Worm (Caenorhabditis elegans) whole organism, L4 larva: ENCODE results near the gene R31.2.

Experiments
- D1046.2 ChIP-seq: fragments of 200-800 bp; sonication (Bioruptor generic); IDR thresholded peaks from 2 replicates; pipeline ENCODE4 v1.3.6; 2022; ENCODE audit warnings: missing genetic modification characterization, missing compliant biosample characterization
- F10B5.3 ChIP-seq: sonication (generic microtip); optimal IDR thresholded peaks from 2 replicates; lab custom pipeline; 2016; ENCODE audit warnings: mild to moderate bottlenecking, missing genetic modification characterization, missing compliant biosample characterization
- F44E2.7 ChIP-seq: fragments of 200-800 bp; sonication (Bioruptor generic); IDR thresholded peaks from 2 replicates; pipeline ENCODE4 v2.1.2; 2022; ENCODE audit warnings: missing genetic modification characterization, missing compliant biosample characterization
- Y105C5A.15 ChIP-seq: fragments of 200-800 bp; sonication (Bioruptor generic); IDR thresholded peaks from 2 replicates; pipeline ENCODE4 v1.3.6; 2022; ENCODE audit warnings: missing genetic modification characterization, missing compliant biosample characterization
- ama-1 ChIP-seq: fragments of 150-350 bp; optimal IDR thresholded peaks from 2 replicates; lab custom pipeline; 2014; ENCODE audit warnings: inconsistent platforms, mixed read lengths
- attf-4 ChIP-seq: sonication (generic microtip); optimal IDR thresholded peaks from 3 replicates; lab custom pipeline; 2017; ENCODE audit warnings: missing biosample characterization, missing genetic modification characterization
- ceh-20 ChIP-seq: fragments of 200-800 bp; sonication (Bioruptor generic); IDR thresholded peaks from 2 replicates; pipeline ENCODE4 v1.3.6; 2022; ENCODE audit warnings: missing genetic modification reagents, missing genetic modification characterization, missing compliant biosample characterization
- ceh-32 ChIP-seq: sonication (generic microtip); optimal IDR thresholded peaks from 2 replicates; lab custom pipeline; 2016; ENCODE audit warnings: mild to moderate bottlenecking, missing genetic modification characterization, missing compliant biosample characterization; ENCODE audit not compliant: poor library complexity
- ceh-62 ChIP-seq: sonication (generic microtip); optimal IDR thresholded peaks from 2 replicates; lab custom pipeline; 2017; ENCODE audit warnings: missing biosample characterization, missing genetic modification characterization
- ces-1 ChIP-seq: fragments of 150-350 bp; sonication (generic microtip); optimal IDR thresholded peaks from 4 replicates; lab custom pipeline; 2014; ENCODE audit warnings: missing biosample characterization, missing genetic modification reagents, missing genetic modification characterization
- cey-2 ChIP-seq: sonication (generic microtip); optimal IDR thresholded peaks from 3 replicates; lab custom pipeline; 2017; ENCODE audit warnings: missing genetic modification characterization, mild to moderate bottlenecking, missing compliant biosample characterization, antibody characterized with exemption, borderline replicate concordance; ENCODE audit not compliant: insufficient read depth
- ctbp-1 ChIP-seq: fragments of 200-800 bp; sonication (Bioruptor generic); IDR thresholded peaks from 2 replicates; pipeline ENCODE4 v1.3.6; 2022; ENCODE audit warnings: missing genetic modification reagents, missing genetic modification characterization, missing compliant biosample characterization
- daf-19 ChIP-seq: fragments of 200-800 bp; sonication (Bioruptor generic); conservative IDR thresholded peaks from 2 replicates; pipeline ENCODE4 v1.3.6; 2022; ENCODE audit warnings: missing genetic modification characterization, missing compliant biosample characterization
- dmd-6 ChIP-seq: fragments of 200-800 bp; sonication (Bioruptor generic); IDR thresholded peaks from 2 replicates; pipeline ENCODE4 v1.3.6; 2022; ENCODE audit warnings: missing genetic modification reagents, missing genetic modification characterization, missing compliant biosample characterization
- dmd-9 ChIP-seq: fragments of 200-800 bp; sonication (Bioruptor generic); IDR thresholded peaks from 2 replicates; pipeline ENCODE4 v1.3.6; 2022; ENCODE audit warnings: missing genetic modification reagents, missing genetic modification characterization, missing compliant biosample characterization
- dpl-1 ChIP-seq: fragments of 150-350 bp; optimal IDR thresholded peaks from 2 replicates; lab custom pipeline; 2014; ENCODE audit warnings: missing biosample characterization, missing genetic modification reagents, missing genetic modification characterization
- fos-1 ChIP-seq: fragments of 150-350 bp; optimal IDR thresholded peaks from 2 replicates; lab custom pipeline; 2014; ENCODE audit warnings: missing biosample characterization, missing genetic modification characterization
- gei-8 ChIP-seq: fragments of 200-800 bp; sonication (Bioruptor generic); optimal IDR thresholded peaks from 2 replicates; lab custom pipeline; 2018; ENCODE audit warnings: mild to moderate bottlenecking, missing genetic modification characterization, missing compliant biosample characterization
- hif-1 ChIP-seq, 2 experiments: sonication (generic microtip); optimal IDR thresholded peaks; 2 replicates each; lab custom pipeline; 2016 to 2017; ENCODE audit warnings: missing compliant biosample characterization in 2 of 2, missing genetic modification characterization in 2 of 2, missing genetic modification reagents in 2 of 2, missing genotype in 2 of 2, mild to moderate bottlenecking in 1 of 2
- hlh-30 ChIP-seq: sonication (generic microtip); optimal IDR thresholded peaks from 2 replicates; lab custom pipeline; 2017; ENCODE audit warnings: antibody characterized with exemption, mild to moderate bottlenecking, missing genetic modification characterization, missing compliant biosample characterization; ENCODE audit not compliant: insufficient read depth
- jun-1 ChIP-seq: fragments of 150-350 bp; optimal IDR thresholded peaks from 2 replicates; lab custom pipeline; 2014; ENCODE audit warnings: missing biosample characterization, missing genetic modification reagents, missing genetic modification characterization
- lin-15B ChIP-seq: fragments of 150-350 bp; sonication (generic microtip); optimal IDR thresholded peaks from 3 replicates; lab custom pipeline; 2014; ENCODE audit warnings: missing biosample characterization, missing genetic modification characterization
- madf-5 ChIP-seq, 2 experiments: fragments of 200-800 bp; sonication (Bioruptor generic); IDR thresholded peaks; 2 replicates each; pipeline ENCODE4 v1.3.6; 2022; ENCODE audit warnings: missing compliant biosample characterization in 2 of 2, missing genetic modification characterization in 2 of 2
- madf-9 ChIP-seq: fragments of 200-800 bp; sonication (Bioruptor generic); conservative IDR thresholded peaks from 2 replicates; pipeline ENCODE4 v1.3.6; 2022; ENCODE audit warnings: missing genetic modification reagents, missing genetic modification characterization, missing compliant biosample characterization
- mdl-1 ChIP-seq, 2 experiments: fragments of 150-350 bp in 1 of 2; sonication (generic microtip) in 1 of 2; optimal IDR thresholded peaks; 2 replicates each; lab custom pipeline; 2014 to 2017; ENCODE audit warnings: missing biosample characterization in 2 of 2, missing genetic modification characterization in 2 of 2
- mdt-29 ChIP-seq: fragments of 200-800 bp; sonication (Bioruptor generic); IDR thresholded peaks from 2 replicates; pipeline ENCODE4 v1.3.6; 2022; ENCODE audit warnings: missing genetic modification reagents, missing genetic modification characterization, missing compliant biosample characterization
- mep-1 ChIP-seq: fragments of 150-350 bp; sonication (generic microtip); optimal IDR thresholded peaks from 3 replicates; lab custom pipeline; 2014; ENCODE audit warnings: missing biosample characterization, missing genetic modification characterization
- mes-2 ChIP-seq: sonication (generic microtip); optimal IDR thresholded peaks from 2 replicates; lab custom pipeline; 2016; ENCODE audit warnings: missing genotype, mild to moderate bottlenecking, missing genetic modification characterization, missing compliant biosample characterization; ENCODE audit not compliant: poor library complexity, severe bottlenecking
- mxl-2 ChIP-seq: fragments of 200-800 bp; sonication (Bioruptor generic); conservative IDR thresholded peaks from 2 replicates; pipeline ENCODE4 v1.3.6; 2022; ENCODE audit warnings: missing genetic modification reagents, missing genetic modification characterization, missing compliant biosample characterization
- nhr-10 ChIP-seq: fragments of 150-350 bp; optimal IDR thresholded peaks from 2 replicates; lab custom pipeline; 2014; ENCODE audit warnings: missing biosample characterization, missing genetic modification characterization
- nhr-11 ChIP-seq: fragments of 150-350 bp; optimal IDR thresholded peaks from 2 replicates; lab custom pipeline; 2014; ENCODE audit warnings: missing biosample characterization, missing genetic modification characterization
- nhr-111 ChIP-seq: fragments of 200-800 bp; sonication (Bioruptor generic); optimal IDR thresholded peaks from 2 replicates; lab custom pipeline; 2018; ENCODE audit warnings: mild to moderate bottlenecking, missing genetic modification characterization, missing compliant biosample characterization
- nhr-28 ChIP-seq: fragments of 150-350 bp; optimal IDR thresholded peaks from 2 replicates; lab custom pipeline; 2014; ENCODE audit warnings: missing biosample characterization, missing genetic modification characterization
- nhr-48 ChIP-seq: sonication (generic microtip); optimal IDR thresholded peaks from 2 replicates; lab custom pipeline; 2016; ENCODE audit warnings: mild to moderate bottlenecking, missing genetic modification characterization, missing compliant biosample characterization
- rbr-2 ChIP-seq: sonication (generic microtip); optimal IDR thresholded peaks from 2 replicates; lab custom pipeline; 2016; ENCODE audit warnings: missing genotype, missing genetic modification characterization, missing compliant biosample characterization
- sdz-12 ChIP-seq: fragments of 200-800 bp; sonication (Bioruptor generic); optimal IDR thresholded peaks from 2 replicates; lab custom pipeline; 2018; ENCODE audit warnings: mild to moderate bottlenecking, missing genetic modification characterization, missing compliant biosample characterization
- spr-1 ChIP-seq: sonication (generic microtip); optimal IDR thresholded peaks from 2 replicates; lab custom pipeline; 2016; ENCODE audit warnings: mild to moderate bottlenecking, missing genetic modification characterization, missing compliant biosample characterization
- spr-3 ChIP-seq: fragments of 200-800 bp; sonication (Bioruptor generic); optimal IDR thresholded peaks from 2 replicates; lab custom pipeline; 2018; ENCODE audit warnings: mild to moderate bottlenecking, missing genetic modification characterization, missing compliant biosample characterization
- tra-1 ChIP-seq: fragments of 200-800 bp; sonication (Bioruptor generic); IDR thresholded peaks from 2 replicates; pipeline ENCODE4 v1.3.6; 2022; ENCODE audit warnings: missing genetic modification reagents, missing genetic modification characterization, missing compliant biosample characterization
- unc-130 ChIP-seq: sonication (generic microtip); optimal IDR thresholded peaks from 2 replicates; lab custom pipeline; 2016; ENCODE audit warnings: missing genetic modification reagents, missing genetic modification characterization, missing compliant biosample characterization
- unc-62 ChIP-seq, 3 experiments: fragments of 150-350 bp in 1 of 3; sonication (generic microtip); optimal IDR thresholded peaks in 2 of 3; peaks in 1 of 3; 1 replicate in 1 of 3; 2 replicates in 2 of 3; lab custom pipeline; 2014 to 2017; ENCODE audit warnings: missing biosample characterization in 3 of 3, missing genetic modification characterization in 3 of 3, missing genetic modification reagents in 3 of 3, missing genotype in 1 of 3

R31.2 gene

ce11 chrV:11921689-11922517 lies 4.5 kb downstream of the R31.2 start (continued):
- peak; percentile 62 for TF ChIP-seq nhr-11 (tag; lab: Kevin White, UChicago)
- TF ChIP-seq nhr-28 (tag; lab: Kevin White, UChicago): peak; percentile 71
- TF ChIP-seq nhr-10 (tag; lab: Kevin White, UChicago): no peak
- TF ChIP-seq ama-1 (lab: Kevin White, UChicago): peak; percentile 66
- no peak for TF ChIP-seq spr-1
- TF ChIP-seq ceh-20: no peak
- no peak for TF ChIP-seq mxl-2
- peak in 1 of 2 experiments; percentile 60 for TF ChIP-seq mdl-1 (tag; optimal IDR thresholded peaks at IDR 0.05; lab: Kevin White, UChicago)

ce11 chrV:11927346-11927745 lies 10.0 kb downstream of the R31.2 start, which contains the start of gene osm-6:
osm-6 (minus strand) TSS chrV:11927446.
- no peak for TF ChIP-seq jun-1 (tag; lab: Kevin White, UChicago)
- no peak for TF ChIP-seq spr-3
- no peak for TF ChIP-seq dpl-1
- no peak for TF ChIP-seq hif-1 (tag; optimal IDR thresholded peaks at IDR 0.05; lab: Kevin White, UChicago)
- no peak for TF ChIP-seq attf-4
- TF ChIP-seq D1046.2 (GFP tag; lab: Robert Waterston, UW): no peak
- no peak for TF ChIP-seq spr-1
- TF ChIP-seq ctbp-1 (GFP tag; lab: Robert Waterston, UW): no peak
- TF ChIP-seq ces-1 (GFP tag; lab: Kevin White, UChicago): no peak
- no peak for TF ChIP-seq gei-8 (GFP tag; lab: Kevin White, UChicago)
- no peak for TF ChIP-seq mes-2 (tag; lab: Kevin White, UChicago)
- no peak for TF ChIP-seq rbr-2
- no peak for TF ChIP-seq fos-1 (tag; lab: Kevin White, UChicago)
- no peak for TF ChIP-seq daf-19 (GFP tag; lab: Robert Waterston, UW)
- TF ChIP-seq ceh-32 (tag; lab: Kevin White, UChicago): no peak
- no peak for TF ChIP-seq ceh-62 (tag; lab: Kevin White, UChicago)
- TF ChIP-seq nhr-111: no peak
- TF ChIP-seq sdz-12 (GFP tag; lab: Kevin White, UChicago): no peak
- no peak for TF ChIP-seq mep-1
- TF ChIP-seq nhr-10 (tag; lab: Kevin White, UChicago): no peak
- TF ChIP-seq, all 104 proteins: peak for 0

- peak in 1 of 2 experiments; percentile 93 for TF ChIP-seq unc-62 (GFP tag; optimal IDR thresholded peaks at IDR 0.05 in 1 of 2; lab: Kevin White, UChicago)
- no peak for TF ChIP-seq unc-62 (tag; optimal IDR thresholded peaks at IDR 0.05; lab: Kevin White, UChicago)
- TF ChIP-seq mdt-29 (GFP tag; lab: Robert Waterston, UW): no peak
- TF ChIP-seq F44E2.7 (GFP tag; lab: Robert Waterston, UW): no peak
- TF ChIP-seq dmd-6: no peak
- TF ChIP-seq lin-15B (tag; lab: Kevin White, UChicago): no peak
- no peak for TF ChIP-seq madf-5 (GFP tag; IDR thresholded peaks at IDR 0.05; lab: Robert Waterston, UW)
These were observed 11.7 kb downstream of the R31.2 start, which contains the start of gene F58H1.2 for ce11 chrV:11929046-11929590. F58H1.2 (plus strand) TSS chrV:11929096.

- no peak for TF ChIP-seq nhr-48
- no peak for TF ChIP-seq madf-9 (GFP tag; lab: Robert Waterston, UW)
- no peak for TF ChIP-seq cey-2
- TF ChIP-seq mes-2 (tag; lab: Kevin White, UChicago): peak; percentile 65
- no peak for TF ChIP-seq Y105C5A.15 (GFP tag; lab: Robert Waterston, UW)
- TF ChIP-seq fos-1 (tag; lab: Kevin White, UChicago): no peak
- peak; percentile 62 for TF ChIP-seq unc-130 (GFP tag; lab: Kevin White, UChicago)
- TF ChIP-seq dmd-9 (GFP tag; lab: Robert Waterston, UW): no peak
- no peak for TF ChIP-seq ceh-20
- TF ChIP-seq ama-1 (lab: Kevin White, UChicago): no peak
- TF ChIP-seq unc-62 (GFP tag; optimal IDR thresholded peaks at IDR 0.05 in 1 of 2; lab: Kevin White, UChicago): no peak
- no peak for TF ChIP-seq unc-62 (tag; optimal IDR thresholded peaks at IDR 0.05; lab: Kevin White, UChicago)
- TF ChIP-seq tra-1 (GFP tag; lab: Robert Waterston, UW): no peak
- TF ChIP-seq F10B5.3: no peak
- TF ChIP-seq hlh-30 (tag; lab: Kevin White, UChicago): peak; percentile 20
These were observed 16.0 kb downstream of the R31.2 start, which contains the start of the genes aman-2 and F58H1.3 for ce11 chrV:11933196-11934028. aman-2 (minus strand) TSS chrV:11933246. F58H1.3 (plus strand) TSS chrV:11933978.
